Fruit fly (Drosophila melanogaster) whole organism, adult: ENCODE data around the gene CG3078.

Experiments
- CG11617 ChIP-seq: fragments of 200-800 bp; sonication (Bioruptor generic); optimal IDR thresholded peaks from 2 replicates; lab custom pipeline; 2017; ENCODE audit warnings: mild to moderate bottlenecking, missing biosample characterization, missing genetic modification reagents, missing genetic modification characterization
- CG12768 ChIP-seq: fragments of 200-800 bp; sonication (Bioruptor generic); optimal IDR thresholded peaks from 2 replicates; lab custom pipeline; 2017; ENCODE audit warnings: missing biosample characterization, missing genetic modification characterization, mild to moderate bottlenecking, moderate library complexity, missing genetic modification reagents
- CG14711 ChIP-seq: fragments of 200-800 bp; sonication (Bioruptor generic); optimal IDR thresholded peaks from 2 replicates; lab custom pipeline; 2018; ENCODE audit warnings: missing biosample characterization, mild to moderate bottlenecking, missing genetic modification characterization, moderate library complexity
- CG1620 ChIP-seq: fragments of 200-800 bp; sonication (Bioruptor generic); optimal IDR thresholded peaks from 2 replicates; lab custom pipeline; 2016; ENCODE audit warnings: missing biosample characterization, missing genetic modification characterization
- CG33017 ChIP-seq: fragments of 200-800 bp; sonication (Bioruptor generic); optimal IDR thresholded peaks from 2 replicates; lab custom pipeline; 2018; ENCODE audit warnings: missing biosample characterization, mild to moderate bottlenecking, missing genetic modification characterization, moderate library complexity
- CG5204 ChIP-seq: fragments of 200-800 bp; sonication (Bioruptor generic); optimal IDR thresholded peaks from 2 replicates; lab custom pipeline; 2016; ENCODE audit warnings: missing biosample characterization, missing genetic modification characterization
- CG7045 ChIP-seq: fragments of 200-800 bp; sonication (Bioruptor generic); optimal IDR thresholded peaks from 2 replicates; lab custom pipeline; 2017; ENCODE audit warnings: missing biosample characterization, mild to moderate bottlenecking, missing genetic modification characterization
- CG7101 ChIP-seq: fragments of 200-800 bp; sonication (Bioruptor generic); optimal IDR thresholded peaks from 2 replicates; lab custom pipeline; 2018; ENCODE audit warnings: missing biosample characterization, mild to moderate bottlenecking, missing genetic modification characterization, moderate library complexity
- Clk ChIP-seq: fragments of 200-800 bp; sonication (Bioruptor generic); optimal IDR thresholded peaks from 2 replicates; lab custom pipeline; 2017; ENCODE audit warnings: missing biosample characterization, missing genetic modification characterization
- Crg-1 ChIP-seq: fragments of 200-800 bp; sonication (Bioruptor generic); optimal IDR thresholded peaks from 2 replicates; lab custom pipeline; 2016; ENCODE audit warnings: missing biosample characterization, missing genetic modification characterization
- Hr96 ChIP-seq: fragments of 200-800 bp; sonication (Bioruptor generic); optimal IDR thresholded peaks from 2 replicates; lab custom pipeline; 2016; ENCODE audit warnings: missing biosample characterization, missing genetic modification characterization
- Mnt ChIP-seq: fragments of 200-800 bp; sonication (Bioruptor generic); optimal IDR thresholded peaks from 2 replicates; lab custom pipeline; 2016; ENCODE audit warnings: missing biosample characterization, mild to moderate bottlenecking, missing genetic modification characterization
- bab1 ChIP-seq: fragments of 200-800 bp; sonication (Bioruptor generic); optimal IDR thresholded peaks from 3 replicates; lab custom pipeline; 2019; ENCODE audit warnings: missing biosample characterization, mild to moderate bottlenecking, missing genetic modification characterization, moderate library complexity
- cic ChIP-seq: fragments of 200-800 bp; sonication (Bioruptor generic); optimal IDR thresholded peaks from 2 replicates; lab custom pipeline; 2017; ENCODE audit warnings: missing biosample characterization, mild to moderate bottlenecking, missing genetic modification characterization, moderate library complexity
- cnc ChIP-seq, 2 experiments: fragments of >200 bp; optimal IDR thresholded peaks; 2 replicates each; lab custom pipeline; 2017
- kay ChIP-seq: fragments of 200-800 bp; sonication (Bioruptor generic); peaks from one replicate; lab custom pipeline; 2016; ENCODE audit warnings: missing biosample characterization, missing genetic modification characterization, borderline replicate concordance
- ovo ChIP-seq: fragments of 200-800 bp; sonication (Bioruptor generic); optimal IDR thresholded peaks from 2 replicates; lab custom pipeline; 2016; ENCODE audit warnings: missing biosample characterization, missing genetic modification characterization
- pad ChIP-seq: fragments of 200-800 bp; sonication (Bioruptor generic); optimal IDR thresholded peaks from 3 replicates; lab custom pipeline; 2017; ENCODE audit warnings: missing biosample characterization, missing genetic modification characterization, mild to moderate bottlenecking, moderate library complexity, missing genetic modification reagents
- tj ChIP-seq: fragments of 200-800 bp; sonication (Bioruptor generic); optimal IDR thresholded peaks from 3 replicates; lab custom pipeline; 2017; ENCODE audit warnings: missing biosample characterization, mild to moderate bottlenecking, missing genetic modification characterization, moderate library complexity
- toe ChIP-seq: fragments of 200-800 bp; sonication (Bioruptor generic); optimal IDR thresholded peaks from 2 replicates; lab custom pipeline; 2016; ENCODE audit warnings: missing biosample characterization, missing genetic modification characterization

The CG3078 gene

dm6 chrX:2241842-2242241 lies 17.8 kb downstream of the CG3078 start, which contains the start of gene kz:
Gene kz, minus strand, starts transcription at chrX:2242035.
- TF ChIP-seq Mnt: peak; percentile 100
- no peak for TF ChIP-seq Hr96 (GFP tag; lab: Kevin White, UChicago)
- TF ChIP-seq pad (GFP tag; lab: Kevin White, UChicago): no peak
- TF ChIP-seq bab1: peak; percentile 10

- TF ChIP-seq toe (no peak), CG7045 (GFP tag; lab: Kevin White, UChicago) (no peak), Hr96 (GFP tag; lab: Kevin White, UChicago) (no peak), ovo (no peak), tj (GFP tag; lab: Kevin White, UChicago) (no peak), Crg-1 (GFP tag; lab: Kevin White, UChicago) (no peak), CG5204 (no peak)
Measured at dm6 chrX:2225138-2225537, 34.5 kb downstream of the CG3078 start, which contains the start of gene pcx. Gene pcx, plus strand, starts transcription at chrX:2225296.

- TF ChIP-seq Clk (GFP tag; lab: Kevin White, UChicago) (no peak), CG7045 (GFP tag; lab: Kevin White, UChicago) (no peak), CG33017 (tag; lab: Kevin White, UChicago) (no peak), CG12768 (no peak), toe (no peak), Mnt (no peak), CG14711 (tag; lab: Kevin White, UChicago) (no peak), ovo (no peak)
Measured at dm6 chrX:2223454-2223853, 36.2 kb downstream of the CG3078 start, which contains the start of gene CG14052. Gene CG14052, plus strand, starts transcription at chrX:2223754.

- TF ChIP-seq ovo (peak; percentile 41), tj (GFP tag; lab: Kevin White, UChicago) (peak; percentile 86), CG33017 (tag; lab: Kevin White, UChicago) (peak; percentile 74), bab1 (peak; percentile 97), cnc (optimal IDR thresholded peaks at IDR 0.05; lab: Kevin White, UChicago) (no peak), CG7045 (GFP tag; lab: Kevin White, UChicago) (peak; percentile 84), Crg-1 (GFP tag; lab: Kevin White, UChicago) (peak; percentile 74), CG1620 (GFP tag; lab: Kevin White, UChicago) (peak; percentile 96), CG5204 (no peak), cic (GFP tag; lab: Kevin White, UChicago) (peak; percentile 82), Hr96 (GFP tag; lab: Kevin White, UChicago) (peak; percentile 96), CG14711 (tag; lab: Kevin White, UChicago) (peak; percentile 89), CG11617 (GFP tag; lab: Kevin White, UChicago) (peak; percentile 91), Mnt (peak; percentile 87), kay (GFP tag; lab: Kevin White, UChicago) (no peak), CG12768 (peak; percentile 89), pad (GFP tag; lab: Kevin White, UChicago) (peak; percentile 92), toe (peak; percentile 90), Clk (GFP tag; lab: Kevin White, UChicago) (peak; percentile 81), CG7101 (tag; lab: Kevin White, UChicago) (peak; percentile 92)
Measured at dm6 chrX:2222181-2222790, 37.4 kb downstream of the CG3078 start, which contains the start of gene Vinc. Gene Vinc, minus strand, starts transcription at chrX:2222567.

- TF ChIP-seq Mnt (no peak), CG7101 (tag; lab: Kevin White, UChicago) (no peak), kay (GFP tag; lab: Kevin White, UChicago) (no peak), Crg-1 (GFP tag; lab: Kevin White, UChicago) (no peak), tj (GFP tag; lab: Kevin White, UChicago) (no peak), CG7045 (GFP tag; lab: Kevin White, UChicago) (no peak), toe (no peak), pad (GFP tag; lab: Kevin White, UChicago) (no peak), CG11617 (GFP tag; lab: Kevin White, UChicago) (no peak), cic (GFP tag; lab: Kevin White, UChicago) (no peak)
Measured at dm6 chrX:2221598-2221997, 38.1 kb downstream of the CG3078 start.

dm6 chrX:2219899-2220298 lies 39.8 kb downstream of the CG3078 start:
- TF ChIP-seq CG7045 (GFP tag; lab: Kevin White, UChicago): no peak
- no peak for TF ChIP-seq Clk (GFP tag; lab: Kevin White, UChicago)

- no peak for TF ChIP-seq Hr96 (GFP tag; lab: Kevin White, UChicago)
Measured at dm6 chrX:2219246-2219645, 40.4 kb downstream of the CG3078 start.

dm6 chrX:2218455-2218854 lies 41.2 kb downstream of the CG3078 start:
- TF ChIP-seq CG11617 (GFP tag; lab: Kevin White, UChicago) (no peak), cnc (optimal IDR thresholded peaks at IDR 0.05; lab: Kevin White, UChicago) (no peak), Mnt (no peak), bab1 (no peak), CG12768 (no peak), Clk (GFP tag; lab: Kevin White, UChicago) (no peak), CG33017 (tag; lab: Kevin White, UChicago) (no peak), pad (GFP tag; lab: Kevin White, UChicago) (no peak), Hr96 (GFP tag; lab: Kevin White, UChicago) (no peak), CG1620 (GFP tag; lab: Kevin White, UChicago) (no peak)
